Worm (Caenorhabditis elegans): ENCODE measurements around the gene col-185.

- TF ChIP-seq tbp1 (GFP tag; optimal IDR thresholded peaks at IDR 0.05) = no peak
- TF ChIP-seq B0019.2 (GFP tag; conservative IDR thresholded peaks at IDR 0.05) = no peak
- TF ChIP-seq T26A5.8 (tag; optimal IDR thresholded peaks at IDR 0.05) = no peak
- no peak for TF ChIP-seq cebp-2 (GFP tag; IDR thresholded peaks at IDR 0.05)
- TF ChIP-seq attf-5 (GFP tag; optimal IDR thresholded peaks at IDR 0.05) = no peak
- TF ChIP-seq ama-1 (optimal IDR thresholded peaks at IDR 0.05) = peak; percentile 75
- no peak for TF ChIP-seq ama-1 (GFP tag; optimal IDR thresholded peaks at IDR 0.05)
- TF ChIP-seq pha-4 (tag; optimal IDR thresholded peaks at IDR 0.05) = no peak
- TF ChIP-seq lin-35 (GFP tag; optimal IDR thresholded peaks at IDR 0.05) = no peak
- no peak for TF ChIP-seq ceh-40 (GFP tag; IDR thresholded peaks at IDR 0.05)
- TF ChIP-seq attf-3 (GFP tag; conservative IDR thresholded peaks at IDR 0.05) = no peak
- TF ChIP-seq F55B11.4 (tag; optimal IDR thresholded peaks at IDR 0.05; ENCODE audit: borderline replicate concordance, insufficient read depth) = no peak
Observed at ce11 chrX:13542236-13542635, 31.3 kb upstream of the col-185 start, which contains the start of gene cah-4.
